Worm (Caenorhabditis elegans): Measurements from ENCODE around the gene grd-10.

The grd-10 gene

ce11 chrIV:3478911-3479385, 38.1 kb downstream of the grd-10 start, which contains the start of the genes srz-70 and C09G12.5:
TSS of gene srz-70 (minus strand) at chrIV:3479011.
TSS of gene C09G12.5 (plus strand) at chrIV:3479335.
- TF ChIP-seq egl-27 (tag; optimal IDR thresholded peaks at IDR 0.05) (no peak), nhr-237 (tag; optimal IDR thresholded peaks at IDR 0.05) (no peak)

ce11 chrIV:3481760-3482159, 40.9 kb downstream of the grd-10 start, which contains the start of gene srz-37:
TSS of gene srz-37 (minus strand) at chrIV:3481860.
- TF ChIP-seq sdz-12 (GFP tag; optimal IDR thresholded peaks at IDR 0.05) (no peak), cey-2 (tag; optimal IDR thresholded peaks at IDR 0.05; ENCODE audit: borderline replicate concordance, insufficient read depth) (no peak), skn-1 (tag; optimal IDR thresholded peaks at IDR 0.05) (no peak), lir-3 (tag; optimal IDR thresholded peaks at IDR 0.05) (no peak), hmg-1.1 (GFP tag; IDR thresholded peaks at IDR 0.05) (no peak), nhr-102 (tag; optimal IDR thresholded peaks at IDR 0.05) (no peak), ctbp-1 (GFP tag; IDR thresholded peaks at IDR 0.05) (no peak), ztf-7 (tag; optimal IDR thresholded peaks at IDR 0.05) (no peak), aly-2 (tag; optimal IDR thresholded peaks at IDR 0.05) (no peak), F26F4.8 (GFP tag; conservative IDR thresholded peaks at IDR 0.05) (no peak), duxl-1 (tag; optimal IDR thresholded peaks at IDR 0.05; ENCODE audit: poor library complexity) (no peak)

ce11 chrIV:3482195-3482959, 41.5 kb downstream of the grd-10 start, which contains the start of gene srz-82:
TSS of gene srz-82 (plus strand) at chrIV:3482895.
- TF ChIP-seq daf-12 (tag; optimal IDR thresholded peaks at IDR 0.05) (no peak), unc-62 (GFP tag; optimal IDR thresholded peaks at IDR 0.05 in 1 of 2) (peak in 1 of 2 experiments; percentile 96), unc-62 (tag; optimal IDR thresholded peaks at IDR 0.05) (no peak)
